Fruit fly (Drosophila melanogaster) whole organism, embryonic: ENCODE data around the gene CG33939.
A peak's percentile ranks its signal among the peaks of the same experiment; 100 is the strongest.

Experiments
- CG10979 ChIP-seq: fragments of 200-800 bp; sonication (Bioruptor generic); optimal IDR thresholded peaks from 2 replicates; lab custom pipeline; 2018; ENCODE audit warnings: missing biosample characterization, mild to moderate bottlenecking, missing genetic modification characterization, moderate library complexity
- CG12155 ChIP-seq: fragments of 200-800 bp; sonication (Bioruptor generic); optimal IDR thresholded peaks from 3 replicates; lab custom pipeline; 2016; ENCODE audit warnings: missing biosample characterization, missing genetic modification characterization
- CG12391 ChIP-seq: fragments of 200-800 bp; sonication (Bioruptor generic); optimal IDR thresholded peaks from 3 replicates; lab custom pipeline; 2018; ENCODE audit warnings: missing biosample characterization, mild to moderate bottlenecking, missing genetic modification characterization, moderate library complexity
- CG13624 ChIP-seq: fragments of 200-800 bp; sonication (Bioruptor generic); optimal IDR thresholded peaks from 2 replicates; lab custom pipeline; 2016; ENCODE audit warnings: missing biosample characterization, missing genetic modification characterization
- CG14710 ChIP-seq: fragments of 200-800 bp; sonication (Bioruptor generic); optimal IDR thresholded peaks from 3 replicates; lab custom pipeline; 2019; ENCODE audit warnings: missing biosample characterization, mild to moderate bottlenecking, missing genetic modification characterization, moderate library complexity
- CG1529 ChIP-seq: fragments of 200-800 bp; sonication (Bioruptor generic); optimal IDR thresholded peaks from 3 replicates; lab custom pipeline; 2018; ENCODE audit warnings: missing biosample characterization, missing genetic modification characterization
- CG17612 ChIP-seq: fragments of 200-800 bp; sonication (Bioruptor generic); IDR thresholded peaks from 2 replicates; pipeline ENCODE4 v1.3.6; 2022; ENCODE audit warnings: missing biosample characterization, missing genetic modification characterization
- CG18262 ChIP-seq: fragments of 200-800 bp; optimal IDR thresholded peaks from 3 replicates; lab custom pipeline; 2019; ENCODE audit warnings: missing biosample characterization, mild to moderate bottlenecking, missing genetic modification characterization, moderate library complexity
- CG18476 ChIP-seq: fragments of 200-800 bp; sonication (Bioruptor generic); optimal IDR thresholded peaks from 2 replicates; lab custom pipeline; 2016; ENCODE audit warnings: missing biosample characterization, mild to moderate bottlenecking, missing genetic modification characterization
- CG2199 ChIP-seq: fragments of 200-800 bp; sonication (Bioruptor generic); IDR thresholded peaks from 3 replicates; pipeline ENCODE4 v1.3.6; 2022; ENCODE audit warnings: missing biosample characterization, missing genetic modification characterization
- CG31441 ChIP-seq: fragments of 200-800 bp; sonication (Bioruptor generic); IDR thresholded peaks from 2 replicates; pipeline ENCODE4 v1.3.6; 2022; ENCODE audit warnings: missing biosample characterization, missing genetic modification characterization
- CG34224 ChIP-seq: fragments of 200-800 bp; sonication (Bioruptor generic); IDR thresholded peaks from 3 replicates; pipeline ENCODE4 v1.3.6; 2022; ENCODE audit warnings: missing biosample characterization, missing genetic modification characterization; ENCODE audit not compliant: partially characterized antibody
- CG34376 ChIP-seq: fragments of 200-800 bp; sonication (Bioruptor generic); optimal IDR thresholded peaks from 2 replicates; lab custom pipeline; 2018; ENCODE audit warnings: missing biosample characterization, mild to moderate bottlenecking, missing genetic modification characterization
- CG4854 ChIP-seq: fragments of 200-800 bp; sonication (Bioruptor generic); optimal IDR thresholded peaks from 2 replicates; lab custom pipeline; 2016; ENCODE audit warnings: missing biosample characterization, missing genetic modification characterization, inconsistent platforms
- Chrac-16 ChIP-seq: fragments of 200-800 bp; sonication (Bioruptor generic); optimal IDR thresholded peaks from 3 replicates; lab custom pipeline; 2016; ENCODE audit warnings: missing biosample characterization, missing genetic modification characterization
- CkIIα-i1 ChIP-seq: fragments of 200-800 bp; sonication (Bioruptor generic); IDR thresholded peaks from 2 replicates; pipeline ENCODE4 v1.3.6; 2022; ENCODE audit warnings: missing biosample characterization, missing genetic modification characterization
- CoRest ChIP-seq: fragments of 200-800 bp; sonication (Bioruptor generic); optimal IDR thresholded peaks from 3 replicates; lab custom pipeline; 2018; ENCODE audit warnings: missing biosample characterization, mild to moderate bottlenecking, missing genetic modification characterization, moderate library complexity
- CrebB ChIP-seq: fragments of 200-800 bp; sonication (Bioruptor generic); optimal IDR thresholded peaks from 3 replicates; lab custom pipeline; 2018; ENCODE audit warnings: missing biosample characterization, mild to moderate bottlenecking, missing genetic modification characterization
- D19A ChIP-seq: fragments of 200-800 bp; optimal IDR thresholded peaks from 3 replicates; lab custom pipeline; 2019; ENCODE audit warnings: missing biosample characterization, mild to moderate bottlenecking, missing genetic modification characterization, moderate library complexity
- Dip3 ChIP-seq: fragments of 200-800 bp; sonication (Bioruptor generic); optimal IDR thresholded peaks from 3 replicates; lab custom pipeline; 2016; ENCODE audit warnings: missing biosample characterization, missing genetic modification characterization
- Dref ChIP-seq: fragments of 200-800 bp; sonication (Bioruptor generic); IDR thresholded peaks from 2 replicates; pipeline ENCODE4 v1.3.6; 2022; ENCODE audit warnings: missing biosample characterization, missing genetic modification characterization
- E2f2 ChIP-seq: fragments of 200-800 bp; sonication (Bioruptor generic); IDR thresholded peaks from 2 replicates; pipeline ENCODE4 v1.3.6; 2022; ENCODE audit warnings: missing biosample characterization, missing genetic modification characterization
- Fer2 ChIP-seq: fragments of 200-800 bp; sonication (Bioruptor generic); optimal IDR thresholded peaks from 2 replicates; lab custom pipeline; 2018; ENCODE audit warnings: missing biosample characterization, mild to moderate bottlenecking, missing genetic modification characterization, moderate library complexity
- Hmr ChIP-seq: fragments of 200-800 bp; sonication (Bioruptor generic); optimal IDR thresholded peaks from 3 replicates; lab custom pipeline; 2017; ENCODE audit warnings: mild to moderate bottlenecking, missing biosample characterization, missing genetic modification reagents, missing genetic modification characterization
- Mes4 ChIP-seq: fragments of 200-800 bp; sonication (Bioruptor generic); optimal IDR thresholded peaks from 2 replicates; lab custom pipeline; 2016; ENCODE audit warnings: missing biosample characterization, missing genetic modification characterization
- Nf-YB ChIP-seq: fragments of 200-800 bp; sonication (Bioruptor generic); optimal IDR thresholded peaks from 3 replicates; lab custom pipeline; 2019; ENCODE audit warnings: missing biosample characterization, mild to moderate bottlenecking, missing genetic modification characterization, moderate library complexity
- Pdp1 ChIP-seq, 2 experiments: fragments of 200-800 bp; sonication (Bioruptor generic); optimal IDR thresholded peaks; 3 replicates each; lab custom pipeline; 2016; ENCODE audit warnings: missing biosample characterization in 2 of 2, missing genetic modification characterization in 2 of 2, mild to moderate bottlenecking in 1 of 2, moderate library complexity in 1 of 2
- TFAM ChIP-seq: fragments of 200-800 bp; sonication (Bioruptor generic); optimal IDR thresholded peaks from 2 replicates; lab custom pipeline; 2017; ENCODE audit warnings: missing biosample characterization, missing genetic modification characterization, inconsistent platforms
- bab2 ChIP-seq: fragments of 200-800 bp; sonication (Bioruptor generic); optimal IDR thresholded peaks from 2 replicates; lab custom pipeline; 2016; ENCODE audit warnings: missing biosample characterization, missing genetic modification characterization
- bbx ChIP-seq: fragments of 200-800 bp; sonication (Bioruptor generic); IDR thresholded peaks from 2 replicates; pipeline ENCODE4 v1.3.6; 2022; ENCODE audit warnings: missing biosample characterization, missing genetic modification characterization; ENCODE audit not compliant: partially characterized antibody
- caup ChIP-seq: fragments of 200-800 bp; sonication (Bioruptor generic); optimal IDR thresholded peaks from 3 replicates; lab custom pipeline; 2017; ENCODE audit warnings: missing biosample characterization, mild to moderate bottlenecking, missing genetic modification characterization, moderate library complexity; ENCODE audit not compliant: severe bottlenecking
- crc ChIP-seq: fragments of 200-800 bp; sonication (Bioruptor generic); optimal IDR thresholded peaks from 2 replicates; lab custom pipeline; 2016; ENCODE audit warnings: missing biosample characterization, missing genetic modification characterization
- ewg ChIP-seq: fragments of 200-800 bp; sonication (Bioruptor generic); optimal IDR thresholded peaks from 3 replicates; lab custom pipeline; 2017; ENCODE audit warnings: mild to moderate bottlenecking, missing biosample characterization, missing genetic modification reagents, missing genetic modification characterization
- exex ChIP-seq: fragments of 200-800 bp; sonication (Bioruptor generic); optimal IDR thresholded peaks from 4 replicates; lab custom pipeline; 2018; ENCODE audit warnings: missing biosample characterization, mild to moderate bottlenecking, missing genetic modification characterization, moderate library complexity
- fd3F ChIP-seq: fragments of 200-800 bp; sonication (Bioruptor generic); optimal IDR thresholded peaks from 2 replicates; lab custom pipeline; 2018; ENCODE audit warnings: missing biosample characterization, mild to moderate bottlenecking, missing genetic modification characterization, moderate library complexity
- fd96Cb ChIP-seq: fragments of 200-800 bp; sonication (Bioruptor generic); optimal IDR thresholded peaks from 2 replicates; lab custom pipeline; 2018; ENCODE audit warnings: missing biosample characterization, mild to moderate bottlenecking, missing genetic modification characterization, moderate library complexity
- gt ChIP-seq: fragments of 200-800 bp; sonication (Bioruptor generic); IDR thresholded peaks from 2 replicates; pipeline ENCODE4 v1.3.6; 2022; ENCODE audit warnings: missing biosample characterization, missing genetic modification characterization
- her ChIP-seq: fragments of 200-800 bp; sonication (Bioruptor generic); optimal IDR thresholded peaks from 2 replicates; lab custom pipeline; 2016; ENCODE audit warnings: missing biosample characterization, missing genetic modification characterization
- hth ChIP-seq: fragments of >200 bp; optimal IDR thresholded peaks from 2 replicates; lab custom pipeline; 2017; ENCODE audit warnings: inconsistent platforms
- lab ChIP-seq: fragments of 200-800 bp; sonication (Bioruptor generic); optimal IDR thresholded peaks from 3 replicates; lab custom pipeline; 2017; ENCODE audit warnings: missing biosample characterization, missing genetic modification characterization, mild to moderate bottlenecking, moderate library complexity, missing genetic modification reagents
- lmd ChIP-seq: fragments of 200-800 bp; sonication (Bioruptor generic); IDR thresholded peaks from 2 replicates; pipeline ENCODE4 v1.3.6; 2022; ENCODE audit warnings: missing biosample characterization, missing genetic modification characterization
- luna ChIP-seq: fragments of 200-800 bp; sonication (Bioruptor generic); optimal IDR thresholded peaks from 2 replicates; lab custom pipeline; 2016; ENCODE audit warnings: missing biosample characterization, missing genetic modification characterization
- nau ChIP-seq: fragments of 200-800 bp; sonication (Bioruptor generic); optimal IDR thresholded peaks from 3 replicates; lab custom pipeline; 2017; ENCODE audit warnings: missing biosample characterization, mild to moderate bottlenecking, missing genetic modification characterization, missing genetic modification reagents
- otp ChIP-seq: fragments of 200-800 bp; sonication (Bioruptor generic); IDR thresholded peaks from 3 replicates; pipeline ENCODE4, ENCODE4 v1.3.6; 2022; ENCODE audit warnings: missing biosample characterization, missing genetic modification characterization
- pnt ChIP-seq: fragments of 200-800 bp; sonication (Bioruptor generic); optimal IDR thresholded peaks from 3 replicates; lab custom pipeline; 2016; ENCODE audit warnings: missing biosample characterization, missing genetic modification characterization
- pum ChIP-seq: fragments of 200-800 bp; sonication (Bioruptor generic); optimal IDR thresholded peaks from 2 replicates; lab custom pipeline; 2016; ENCODE audit warnings: missing biosample characterization, missing genetic modification characterization
- rib ChIP-seq: fragments of 200-800 bp; sonication (Bioruptor generic); IDR thresholded peaks from 2 replicates; pipeline ENCODE4 v1.3.6; 2022; ENCODE audit warnings: missing biosample characterization, missing genetic modification characterization
- slbo ChIP-seq: fragments of 200-800 bp; sonication (Bioruptor generic); IDR thresholded peaks from 2 replicates; pipeline ENCODE4 v1.3.6; 2022; ENCODE audit warnings: missing biosample characterization, missing genetic modification characterization
- vfl ChIP-seq: fragments of 200-800 bp; sonication (Bioruptor generic); optimal IDR thresholded peaks from 2 replicates; lab custom pipeline; 2016; ENCODE audit warnings: missing biosample characterization, missing genetic modification characterization
- wdn ChIP-seq: fragments of 200-800 bp; sonication (Bioruptor generic); IDR thresholded peaks from 2 replicates; pipeline ENCODE4 v1.3.6; 2022; ENCODE audit warnings: missing biosample characterization, missing genetic modification characterization
- wek ChIP-seq: fragments of 200-800 bp; sonication (Bioruptor generic); optimal IDR thresholded peaks from 3 replicates; lab custom pipeline; 2018; ENCODE audit warnings: missing biosample characterization, mild to moderate bottlenecking, missing genetic modification characterization, moderate library complexity

The CG33939 gene

dm6 chrX:19154998-19155397 lies 19.7 kb downstream of the CG33939 start (continued):
- TF ChIP-seq fd3F (no peak), lmd (GFP tag; lab: Robert Waterston, UW) (peak; percentile 74), CG14710 (peak; percentile 93), Dip3 (GFP tag; lab: Kevin White, UChicago) (peak; percentile 31), exex (tag; lab: Kevin White, UChicago) (no peak), E2f2 (GFP tag; lab: Robert Waterston, UW) (peak; percentile 55; the same call in 1 of the 2 replicates), nau (GFP tag; lab: Kevin White, UChicago) (peak; percentile 51), CG17612 (peak; percentile 44; the same call in 1 of the 2 replicates), her (GFP tag; lab: Kevin White, UChicago) (peak; percentile 69), bbx (GFP tag; lab: Robert Waterston, UW) (no peak), Fer2 (tag; lab: Kevin White, UChicago) (no peak), CG2199 (peak; percentile 85; the same call in 1 of the 3 replicates), Pdp1 (GFP tag; optimal IDR thresholded peaks at IDR 0.05; lab: Kevin White, UChicago) (peak; percentile 82 to 93), otp (GFP tag; lab: Robert Waterston, UW) (peak; percentile 93), CG1529 (GFP tag; lab: Kevin White, UChicago) (peak; percentile 89), Nf-YB (peak; percentile 67), pnt (GFP tag; lab: Kevin White, UChicago) (peak; percentile 86), CG4854 (GFP tag; lab: Kevin White, UChicago) (peak; percentile 73), caup (peak; percentile 49), hth (lab: Kevin White, UChicago) (no peak), CrebB (tag; lab: Kevin White, UChicago) (peak; percentile 70), Chrac-16 (GFP tag; lab: Kevin White, UChicago) (peak; percentile 87), TFAM (GFP tag; lab: Kevin White, UChicago) (peak; percentile 58), CkIIα-i1 (GFP tag; lab: Robert Waterston, UW) (no peak), crc (GFP tag; lab: Kevin White, UChicago) (peak; percentile 72), CG31441 (peak; percentile 91), Dref (no peak), gt (GFP tag; lab: Robert Waterston, UW) (peak; percentile 84), CG34376 (GFP tag; lab: Kevin White, UChicago) (no peak), pum (GFP tag; lab: Kevin White, UChicago) (peak; percentile 87), ewg (GFP tag; lab: Kevin White, UChicago) (peak; percentile 84), Hmr (GFP tag; lab: Kevin White, UChicago) (peak; percentile 15), bab2 (peak; percentile 94), CG18262 (peak; percentile 93), wek (GFP tag; lab: Kevin White, UChicago) (peak; percentile 67), rib (0 out of 2 replicates have a peak, but pooled peaks have one; percentile 42), CG18476 (peak; percentile 65), wdn (GFP tag; lab: Robert Waterston, UW) (0 out of 2 replicates have a peak, but pooled peaks have one; percentile 16), D19A (tag; lab: Kevin White, UChicago) (peak; percentile 87), CG34224 (GFP tag; lab: Robert Waterston, UW) (no peak), fd96Cb (tag; lab: Kevin White, UChicago) (peak; percentile 92), CG12391 (tag; lab: Kevin White, UChicago) (peak; percentile 92), CG12155 (GFP tag; lab: Kevin White, UChicago) (peak; percentile 73), luna (GFP tag; lab: Kevin White, UChicago) (no peak), slbo (peak; percentile 67), CoRest (peak; percentile 83), CG13624 (peak; percentile 85), CG10979 (tag; lab: Kevin White, UChicago) (peak; percentile 96), Mes4 (peak; percentile 89), vfl (GFP tag; lab: Kevin White, UChicago) (no peak), lab (peak; percentile 73)
